Worm (Caenorhabditis elegans): ENCODE measurements around the gene ZK105.13.

ZK105.13 gene

ce11 chrV:7686189-7686588 is 26.8 kb downstream of the ZK105.13 start, which contains the start of the genes nhr-94 and nhr-152 (continued):
- no peak for TF ChIP-seq irx-1 (tag; optimal IDR thresholded peaks at IDR 0.05)
- TF ChIP-seq ztf-11 (tag; optimal IDR thresholded peaks at IDR 0.05) = no peak
- TF ChIP-seq snu-23 (GFP tag; optimal IDR thresholded peaks at IDR 0.05) = peak; percentile 47
- TF ChIP-seq fkh-10 (GFP tag; optimal IDR thresholded peaks at IDR 0.05) = no peak
- no peak for TF ChIP-seq efl-1 (optimal IDR thresholded peaks at IDR 0.05)
- peak in 1 of 2 experiments; percentile 60 for TF ChIP-seq efl-1 (GFP tag; optimal IDR thresholded peaks at IDR 0.05 in 1 of 2)
- no peak for TF ChIP-seq unc-86 (tag; optimal IDR thresholded peaks at IDR 0.05)
- no peak for TF ChIP-seq nhr-76 (tag; optimal IDR thresholded peaks at IDR 0.05)
- 0 out of 2 replicates have a peak, but pooled peaks have one; percentile 8 for TF ChIP-seq nhr-19 (GFP tag; conservative IDR thresholded peaks at IDR 0.05)
- TF ChIP-seq unc-130 (tag; optimal IDR thresholded peaks at IDR 0.05) = no peak
- no peak for TF ChIP-seq nhr-237 (tag; optimal IDR thresholded peaks at IDR 0.05)
- TF ChIP-seq blmp-1 (tag; optimal IDR thresholded peaks at IDR 0.05) = peak; percentile 52
- no peak for TF ChIP-seq elt-2 (tag; optimal IDR thresholded peaks at IDR 0.05)
- no peak for TF ChIP-seq mef-2 (tag; optimal IDR thresholded peaks at IDR 0.05)
- TF ChIP-seq fos-1 (tag; optimal IDR thresholded peaks at IDR 0.05) = no peak
- no peak for TF ChIP-seq sptf-1 (tag; optimal IDR thresholded peaks at IDR 0.05)
- no peak for TF ChIP-seq ceh-63 (GFP tag; optimal IDR thresholded peaks at IDR 0.05)
- TF ChIP-seq egl-27 (tag; optimal IDR thresholded peaks at IDR 0.05) = no peak
- TF ChIP-seq nhr-28 (tag; optimal IDR thresholded peaks at IDR 0.05) = no peak
- TF ChIP-seq hlh-17 (GFP tag; optimal IDR thresholded peaks at IDR 0.05; ENCODE audit: borderline replicate concordance) = no peak
- TF ChIP-seq ama-1 (optimal IDR thresholded peaks at IDR 0.05) = no peak
- TF ChIP-seq zip-4 (GFP tag; optimal IDR thresholded peaks at IDR 0.05) = no peak
- no peak for TF ChIP-seq sox-4 (tag; optimal IDR thresholded peaks at IDR 0.05)
- peak; percentile 74 for TF ChIP-seq lin-14 (GFP tag; optimal IDR thresholded peaks at IDR 0.05)

- no peak for TF ChIP-seq ets-5 (GFP tag; IDR thresholded peaks at IDR 0.05)
- TF ChIP-seq nhr-47 (tag; optimal IDR thresholded peaks at IDR 0.05) = no peak
- no peak for TF ChIP-seq efl-1 (optimal IDR thresholded peaks at IDR 0.05)
- peak in 1 of 2 experiments; percentile 84 for TF ChIP-seq efl-1 (GFP tag; optimal IDR thresholded peaks at IDR 0.05 in 1 of 2)
- TF ChIP-seq hlh-17 (GFP tag; optimal IDR thresholded peaks at IDR 0.05; ENCODE audit: borderline replicate concordance) = no peak
- no peak for TF ChIP-seq pax-3 (tag; optimal IDR thresholded peaks at IDR 0.05)
- no peak for TF ChIP-seq snpc-4 (tag; optimal IDR thresholded peaks at IDR 0.05)
Measured at ce11 chrV:7683907-7684655, 28.9 kb downstream of the ZK105.13 start, which contains the start of gene sre-11. Gene sre-11, minus strand, starts transcription at chrV:7683957.

- TF ChIP-seq fkh-8 (tag; optimal IDR thresholded peaks at IDR 0.05) (no peak), blmp-1 (tag; optimal IDR thresholded peaks at IDR 0.05) (peak; percentile 50), efl-3 (GFP tag; optimal IDR thresholded peaks at IDR 0.05) (no peak), mab-9 (GFP tag; IDR thresholded peaks at IDR 0.05) (no peak), ceh-90 (tag; optimal IDR thresholded peaks at IDR 0.05) (no peak), ceh-88 (GFP tag; IDR thresholded peaks at IDR 0.05) (no peak), nhr-85 (tag) (peak; percentile 81), nhr-90 (tag; optimal IDR thresholded peaks at IDR 0.05; ENCODE audit: poor library complexity) (peak; percentile 20), zip-4 (GFP tag; optimal IDR thresholded peaks at IDR 0.05) (no peak), mdl-1 (tag; optimal IDR thresholded peaks at IDR 0.05) (peak in 1 of 2 experiments; percentile 16), nhr-19 (GFP tag; conservative IDR thresholded peaks at IDR 0.05) (peak; percentile 16; the same call in 1 of the 2 replicates), elt-2 (tag; optimal IDR thresholded peaks at IDR 0.05) (peak; percentile 8), nhr-71 (tag; optimal IDR thresholded peaks at IDR 0.05) (peak; percentile 38), Y116A8C.19 (tag; optimal IDR thresholded peaks at IDR 0.05; ENCODE audit: borderline replicate concordance) (no peak), nhr-20 (tag; optimal IDR thresholded peaks at IDR 0.05) (peak; percentile 75), efl-1 (optimal IDR thresholded peaks at IDR 0.05) (no peak), efl-1 (GFP tag; optimal IDR thresholded peaks at IDR 0.05 in 1 of 2) (no peak), pag-3 (tag; optimal IDR thresholded peaks at IDR 0.05; ENCODE audit: borderline replicate concordance, insufficient read depth) (no peak), zag-1 (tag; optimal IDR thresholded peaks at IDR 0.05) (no peak), elt-3 (tag; optimal IDR thresholded peaks at IDR 0.05) (peak in 1 of 6 experiments; percentile 64), grh-1 (GFP tag; IDR thresholded peaks at IDR 0.05) (no peak), ets-5 (GFP tag; IDR thresholded peaks at IDR 0.05) (no peak), rnt-1 (tag; optimal IDR thresholded peaks at IDR 0.05) (no peak)
Measured at ce11 chrV:7681388-7681787, 31.6 kb downstream of the ZK105.13 start, which contains the start of gene cyp-33A1. Gene cyp-33A1, minus strand, starts transcription at chrV:7681459.
